Fruit fly (Drosophila melanogaster): ENCODE results near the gene CG13288.
A peak's percentile ranks its signal among the peaks of the same experiment; 100 is the strongest.

Gene CG13288

DNA sequence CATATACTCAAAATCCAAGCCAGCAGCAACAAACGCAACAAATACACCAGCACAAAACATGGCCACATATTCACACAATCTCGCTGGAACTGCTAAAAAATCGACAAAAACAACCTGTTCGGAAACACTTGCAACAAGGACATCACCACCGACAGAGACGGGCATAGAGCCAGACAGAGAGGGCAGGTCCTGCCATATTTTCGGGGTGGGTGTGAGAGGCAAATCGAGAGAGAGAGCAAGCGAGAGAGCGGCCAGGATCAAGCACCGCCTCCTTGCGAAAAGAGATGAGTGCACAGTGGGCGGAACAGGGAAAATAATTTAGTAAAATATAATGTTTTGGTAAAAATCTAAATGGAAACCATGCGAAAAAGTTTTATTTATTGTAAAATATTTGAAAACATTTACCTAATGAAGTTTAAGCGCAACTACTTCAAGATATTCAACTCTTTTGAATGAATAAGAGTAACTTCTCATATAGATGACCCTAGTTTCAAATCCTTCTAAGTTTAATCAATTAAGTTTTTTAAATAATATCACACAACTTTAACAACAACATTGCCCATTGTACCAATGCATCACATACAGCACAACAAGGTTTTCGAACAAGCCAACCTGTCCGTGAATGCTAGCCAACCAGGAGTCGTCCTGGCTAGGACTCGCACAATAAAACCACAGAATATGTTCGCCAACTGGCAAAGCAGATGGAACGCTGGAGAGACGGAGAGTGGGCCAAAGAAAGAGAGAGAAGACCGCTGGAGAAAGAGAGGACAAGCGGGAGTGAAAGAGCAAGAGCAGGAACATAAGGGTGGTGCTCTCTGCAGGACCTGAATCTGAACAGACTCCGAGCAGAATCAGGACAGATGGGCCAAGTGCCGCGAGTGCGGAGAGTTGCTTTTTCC, 25.6 kb upstream of the CG13288 start (continued):
- TF ChIP-seq CG33213 (GFP tag; optimal IDR thresholded peaks at IDR 0.05) = no peak
- peak; percentile 44; the same call in 1 of the 2 replicates for TF ChIP-seq H2.0 (GFP tag; IDR thresholded peaks at IDR 0.05)
- TF ChIP-seq stwl (tag; optimal IDR thresholded peaks at IDR 0.05) = no peak
- peak; percentile 10 for TF ChIP-seq kay (GFP tag; optimal IDR thresholded peaks at IDR 0.05)
- no peak for TF ChIP-seq kah (GFP tag; optimal IDR thresholded peaks at IDR 0.05)
- TF ChIP-seq aop (GFP tag; IDR thresholded peaks at IDR 0.05) = no peak
- no peak for TF ChIP-seq dimm (GFP tag; IDR thresholded peaks at IDR 0.05)
- TF ChIP-seq Blimp-1 (GFP tag; optimal IDR thresholded peaks at IDR 0.05) = no peak
- TF ChIP-seq CG18476 (GFP tag; optimal IDR thresholded peaks at IDR 0.05) = no peak
- no peak for TF ChIP-seq Hr39 (optimal IDR thresholded peaks at IDR 0.05)
- TF ChIP-seq CG7928 (GFP tag; optimal IDR thresholded peaks at IDR 0.05) = no peak
- TF ChIP-seq her (GFP tag; optimal IDR thresholded peaks at IDR 0.05) = no peak
- no peak for TF ChIP-seq Antp (GFP tag; optimal IDR thresholded peaks at IDR 0.05)
- no peak for TF ChIP-seq lab (GFP tag; optimal IDR thresholded peaks at IDR 0.05)
- peak; percentile 8 for TF ChIP-seq maf-S (GFP tag; optimal IDR thresholded peaks at IDR 0.05)
- no peak for TF ChIP-seq Dref (GFP tag; IDR thresholded peaks at IDR 0.05)
- TF ChIP-seq Dll (GFP tag; IDR thresholded peaks at IDR 0.05; ENCODE audit: partially characterized antibody) = no peak
- TF ChIP-seq NK7.1 (GFP tag; optimal IDR thresholded peaks at IDR 0.05) = no peak
- no peak for TF ChIP-seq CG5245 (GFP tag; optimal IDR thresholded peaks at IDR 0.05)
- no peak for TF ChIP-seq CG10431 (GFP tag; optimal IDR thresholded peaks at IDR 0.05)
- peak; percentile 52 for TF ChIP-seq CG12236 (GFP tag; optimal IDR thresholded peaks at IDR 0.05)
- TF ChIP-seq D (optimal IDR thresholded peaks at IDR 0.05) = no peak
- peak; percentile 15 for TF ChIP-seq D (GFP tag; optimal IDR thresholded peaks at IDR 0.05)
- TF ChIP-seq CHES-1-like (GFP tag; optimal IDR thresholded peaks at IDR 0.05) = peak; percentile 60
- peak; percentile 66 for TF ChIP-seq esg (GFP tag; conservative IDR thresholded peaks at IDR 0.05)
- TF ChIP-seq ind (GFP tag; optimal IDR thresholded peaks at IDR 0.05) = no peak
- TF ChIP-seq Drgx (GFP tag; IDR thresholded peaks at IDR 0.05) = no peak
- no peak for TF ChIP-seq Bgb (GFP tag; IDR thresholded peaks at IDR 0.05; ENCODE audit: partially characterized antibody)
- no peak for TF ChIP-seq dati (GFP tag; IDR thresholded peaks at IDR 0.05)
- TF ChIP-seq tio (GFP tag; optimal IDR thresholded peaks at IDR 0.05) = peak; percentile 47
- no peak for TF ChIP-seq amos (GFP tag; IDR thresholded peaks at IDR 0.05; ENCODE audit: partially characterized antibody)
- TF ChIP-seq CG14965 (GFP tag; optimal IDR thresholded peaks at IDR 0.05; ENCODE audit: borderline replicate concordance) = no peak
- TF ChIP-seq B-H2 (GFP tag; optimal IDR thresholded peaks at IDR 0.05) = no peak
- no peak for TF ChIP-seq CG6272 (GFP tag; IDR thresholded peaks at IDR 0.05)
- no peak for TF ChIP-seq Ptx1 (GFP tag; IDR thresholded peaks at IDR 0.05)
- TF ChIP-seq sisA (GFP tag; IDR thresholded peaks at IDR 0.05) = no peak
- no peak for TF ChIP-seq unc-4 (GFP tag; IDR thresholded peaks at IDR 0.05; ENCODE audit: partially characterized antibody)
- peak; percentile 85 for TF ChIP-seq CG7556 (GFP tag; optimal IDR thresholded peaks at IDR 0.05)
- TF ChIP-seq MBD-R2 (GFP tag; IDR thresholded peaks at IDR 0.05) = no peak
- TF ChIP-seq chm (GFP tag; IDR thresholded peaks at IDR 0.05) = peak; percentile 53; the same call in 1 of the 2 replicates
- TF ChIP-seq CG32532 (GFP tag; IDR thresholded peaks at IDR 0.05) = no peak
- no peak for TF ChIP-seq CG10462 (GFP tag; optimal IDR thresholded peaks at IDR 0.05)
- TF ChIP-seq zfh1 (GFP tag; IDR thresholded peaks at IDR 0.05) = no peak
- TF ChIP-seq ATbp (GFP tag; optimal IDR thresholded peaks at IDR 0.05) = peak; percentile 59
- no peak for TF ChIP-seq grau (tag; optimal IDR thresholded peaks at IDR 0.05)
- TF ChIP-seq CkIIα-i1 (GFP tag; IDR thresholded peaks at IDR 0.05) = no peak
- no peak for TF ChIP-seq CG1233 (GFP tag; optimal IDR thresholded peaks at IDR 0.05)
- no peak for TF ChIP-seq CG15514 (GFP tag; optimal IDR thresholded peaks at IDR 0.05)
- TF ChIP-seq ash1 (GFP tag; optimal IDR thresholded peaks at IDR 0.05) = no peak
- peak; percentile 71 for TF ChIP-seq CG13424 (tag; optimal IDR thresholded peaks at IDR 0.05)
